Fruit fly (Drosophila melanogaster): ENCODE data around the gene CG33325.

dm6 chr3R:8642376-8642966 lies 37.4 kb downstream of the CG33325 start:
- peak; percentile 90 for TF ChIP-seq tj (GFP tag; optimal IDR thresholded peaks at IDR 0.05)
- TF ChIP-seq CG5204 (GFP tag; optimal IDR thresholded peaks at IDR 0.05): no peak
- peak; percentile 79 for TF ChIP-seq kay (GFP tag; ENCODE audit: borderline replicate concordance)
- TF ChIP-seq pad (GFP tag; optimal IDR thresholded peaks at IDR 0.05): no peak
- TF ChIP-seq CG7101 (tag; optimal IDR thresholded peaks at IDR 0.05): no peak
- TF ChIP-seq CG11617 (GFP tag; optimal IDR thresholded peaks at IDR 0.05): no peak
- no peak for TF ChIP-seq Mnt (GFP tag; optimal IDR thresholded peaks at IDR 0.05)

Measured in whole organism, adult.